Worm (Caenorhabditis elegans): ENCODE measurements around the gene F16B4.4.

DNA sequence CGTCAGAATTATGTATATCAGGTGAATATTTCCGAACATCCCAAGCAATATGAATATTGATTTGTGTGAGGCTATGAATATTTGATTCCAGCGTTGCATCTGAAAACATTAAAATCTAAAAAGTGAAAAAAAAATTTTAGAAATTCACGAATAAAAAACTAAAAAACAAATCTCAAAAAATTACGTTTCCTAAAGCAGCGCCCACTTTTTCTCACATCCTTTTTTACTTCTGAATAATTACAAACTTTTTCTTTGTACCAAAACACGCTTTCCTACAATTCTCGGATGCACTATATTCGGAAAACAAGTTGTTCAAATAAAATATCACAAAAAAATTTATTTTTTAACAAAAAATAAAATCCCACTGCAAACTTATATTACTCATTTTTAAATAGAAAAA lies 40.8 kb upstream of the F16B4.4 start, which contains the start of gene srsx-8:
- TF ChIP-seq nhr-111 (GFP tag; optimal IDR thresholded peaks at IDR 0.05) (no peak), set-16 (GFP tag; IDR thresholded peaks at IDR 0.05) (no peak), nhr-25 (tag; optimal IDR thresholded peaks at IDR 0.05; ENCODE audit: borderline replicate concordance, insufficient read depth) (no peak), skn-1 (tag; optimal IDR thresholded peaks at IDR 0.05) (no peak), nhr-77 (tag; optimal IDR thresholded peaks at IDR 0.05) (no peak), unc-62 (GFP tag; optimal IDR thresholded peaks at IDR 0.05 in 1 of 2) (no peak), unc-62 (tag; optimal IDR thresholded peaks at IDR 0.05) (no peak), R02D3.7 (tag; optimal IDR thresholded peaks at IDR 0.05) (no peak), aly-2 (tag; optimal IDR thresholded peaks at IDR 0.05) (no peak), ama-1 (optimal IDR thresholded peaks at IDR 0.05) (no peak), nhr-237 (tag; optimal IDR thresholded peaks at IDR 0.05) (no peak), lin-38 (GFP tag; IDR thresholded peaks at IDR 0.05) (no peak), snpc-1.2 (GFP tag; IDR thresholded peaks at IDR 0.05) (no peak), gei-8 (GFP tag; optimal IDR thresholded peaks at IDR 0.05) (no peak)

Measured in whole organism, L4 larva.